Worm (Caenorhabditis elegans): ENCODE measurements around the gene dhs-14.

DNA sequence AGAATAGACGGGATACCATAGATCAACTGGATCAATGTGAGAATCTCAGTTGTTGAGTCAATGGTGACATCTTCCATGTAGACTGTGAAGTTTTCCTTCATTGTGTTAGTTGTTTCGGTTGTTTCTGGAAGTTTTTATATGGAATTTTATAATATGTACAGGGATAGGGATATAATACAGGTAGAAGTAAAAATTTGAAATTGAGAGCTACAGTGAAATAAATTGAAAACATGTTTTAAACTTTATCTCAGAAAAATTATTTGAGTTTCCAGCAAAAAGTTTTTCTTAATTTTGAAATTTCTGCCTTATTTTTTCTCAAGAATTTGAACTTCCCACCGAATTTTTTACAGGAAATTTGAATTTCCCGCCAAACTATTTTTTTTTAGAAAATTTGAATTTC lies 22.7 kb downstream of the dhs-14 start, which contains the start of gene srg-62:
- TF ChIP-seq rnt-1 (tag; optimal IDR thresholded peaks at IDR 0.05) = no peak
- TF ChIP-seq ceh-30 (tag; optimal IDR thresholded peaks at IDR 0.05) = no peak
- no peak for TF ChIP-seq fkh-6 (tag; optimal IDR thresholded peaks at IDR 0.05)
- no peak for TF ChIP-seq fkh-10 (GFP tag; optimal IDR thresholded peaks at IDR 0.05)
- no peak for TF ChIP-seq elt-2 (tag; optimal IDR thresholded peaks at IDR 0.05)
- no peak for TF ChIP-seq ztf-16 (tag; optimal IDR thresholded peaks at IDR 0.05)
